Worm (Caenorhabditis elegans): Measurements from ENCODE around the gene K08H2.10.

- TF ChIP-seq unc-62 (GFP tag; optimal IDR thresholded peaks at IDR 0.05) (no peak), nhr-19 (GFP tag; conservative IDR thresholded peaks at IDR 0.05) (no peak), egl-27 (tag; optimal IDR thresholded peaks at IDR 0.05) (no peak), unc-130 (tag; optimal IDR thresholded peaks at IDR 0.05) (no peak), mep-1 (tag; optimal IDR thresholded peaks at IDR 0.05) (no peak), pqm-1 (tag; optimal IDR thresholded peaks at IDR 0.05) (no peak), jun-1 (tag; optimal IDR thresholded peaks at IDR 0.05) (no peak), mab-9 (GFP tag; IDR thresholded peaks at IDR 0.05) (no peak), dpl-1 (GFP tag; optimal IDR thresholded peaks at IDR 0.05) (no peak), nhr-77 (tag; optimal IDR thresholded peaks at IDR 0.05) (no peak), lir-3 (tag; optimal IDR thresholded peaks at IDR 0.05; ENCODE audit: poor library complexity) (no peak)
Measured at ce11 chrX:13245090-13245489, 12.5 kb upstream of the K08H2.10 start, which contains the start of gene hpl-1.
